Worm (Caenorhabditis elegans): ENCODE data around the gene T24A6.1.

DNA sequence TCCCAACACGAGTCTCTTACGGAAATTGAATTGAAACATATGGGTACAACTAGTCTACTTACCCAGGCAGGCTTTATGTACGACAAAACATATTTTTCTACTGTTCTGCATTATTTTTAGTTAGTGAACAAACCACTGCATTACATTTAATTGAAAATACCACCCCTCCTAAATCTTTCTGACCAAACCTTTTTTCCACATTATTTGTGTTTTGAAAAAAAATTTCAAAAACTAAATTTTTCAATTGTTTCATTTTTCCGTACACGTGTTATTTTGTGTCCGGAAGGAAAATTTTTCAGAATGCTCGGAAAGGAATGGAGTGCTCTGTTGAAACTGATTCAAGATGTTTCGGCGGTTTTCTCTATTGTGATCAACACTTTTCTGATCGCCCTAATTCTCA, 46.5 kb upstream of the T24A6.1 start, which contains the start of gene str-226:
- TF ChIP-seq W03F9.2 (tag; optimal IDR thresholded peaks at IDR 0.05) (no peak), dao-5 (tag; optimal IDR thresholded peaks at IDR 0.05) (no peak), him-1 (tag; optimal IDR thresholded peaks at IDR 0.05) (no peak)
